Fruit fly (Drosophila melanogaster) whole organism, pupa: Measurements from ENCODE around the gene Aladin.

Experiments
- CG10348 ChIP-seq: fragments of 200-800 bp; sonication (Bioruptor generic); IDR thresholded peaks from 2 replicates; pipeline ENCODE4 v1.3.6; 2022; ENCODE audit warnings: missing biosample characterization, missing genetic modification characterization
- CG12605 ChIP-seq: fragments of 200-800 bp; sonication (Bioruptor generic); IDR thresholded peaks from 2 replicates; pipeline ENCODE4 v1.3.6; 2022; ENCODE audit warnings: missing biosample characterization, missing genetic modification characterization
- CG4496 ChIP-seq: fragments of 200-800 bp; sonication (Bioruptor generic); IDR thresholded peaks from 3 replicates; pipeline ENCODE4 v1.3.6; 2022; ENCODE audit warnings: missing biosample characterization, missing genetic modification characterization
- CG9948 ChIP-seq: fragments of 200-800 bp; sonication (Bioruptor generic); optimal IDR thresholded peaks from 2 replicates; lab custom pipeline; 2018; ENCODE audit warnings: missing biosample characterization, mild to moderate bottlenecking, missing genetic modification characterization, moderate library complexity
- EcR ChIP-seq: fragments of 200-800 bp; sonication (Bioruptor generic); optimal IDR thresholded peaks from 3 replicates; lab custom pipeline; 2019; ENCODE audit warnings: missing biosample characterization, missing genetic modification characterization, mild to moderate bottlenecking, moderate library complexity, missing genetic modification reagents
- Pif1B ChIP-seq: fragments of 200-800 bp; sonication (Bioruptor generic); optimal IDR thresholded peaks from 3 replicates; lab custom pipeline; 2016; ENCODE audit warnings: missing biosample characterization, missing genetic modification characterization
- fd96Ca ChIP-seq: fragments of 200-800 bp; sonication (Bioruptor generic); IDR thresholded peaks from 3 replicates; pipeline ENCODE4 v1.3.6; 2022; ENCODE audit warnings: missing biosample characterization, missing genetic modification characterization

DNA sequence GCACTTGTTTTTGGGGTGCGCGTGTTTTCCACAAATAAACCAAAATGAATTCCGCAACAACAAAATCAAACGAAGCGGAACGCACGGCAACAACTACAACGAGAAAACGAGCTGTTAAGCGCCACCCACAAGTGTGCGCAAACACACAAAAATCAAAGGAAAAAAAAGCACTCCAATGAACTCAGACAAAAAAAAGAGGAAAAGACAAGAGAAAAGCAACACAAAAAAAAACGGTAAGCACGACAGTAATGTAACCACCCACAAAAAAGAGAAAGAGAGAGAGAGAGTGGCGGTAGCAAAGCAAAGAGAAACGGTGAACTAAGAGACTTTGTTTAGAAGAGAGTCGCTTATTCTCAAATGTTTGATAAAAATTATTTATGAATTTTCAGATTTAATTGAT, 32.5 kb downstream of the Aladin start:
- TF ChIP-seq CG4496 (peak; percentile 99), fd96Ca (peak; percentile 92), CG10348 (GFP tag; lab: Robert Waterston, UW) (no peak), Pif1B (peak; percentile 86), CG12605 (GFP tag; lab: Robert Waterston, UW) (peak; percentile 99), CG9948 (tag; lab: Kevin White, UChicago) (peak; percentile 68), EcR (GFP tag; lab: Kevin White, UChicago) (no peak)
